Worm (Caenorhabditis elegans) whole organism, L2 larva: Measurements from ENCODE around the gene vab-1.

Experiments used
- ama-1 ChIP-seq: fragments of 150-350 bp; optimal IDR thresholded peaks from 2 replicates; lab custom pipeline; 2018; ENCODE audit warnings: inconsistent platforms
- ceh-16 ChIP-seq: fragments of 150-350 bp; optimal IDR thresholded peaks from 2 replicates; lab custom pipeline; 2014; ENCODE audit warnings: missing biosample characterization, missing genetic modification characterization
- fos-1 ChIP-seq: fragments of 150-350 bp; optimal IDR thresholded peaks from 2 replicates; lab custom pipeline; 2014; ENCODE audit warnings: missing biosample characterization, missing genetic modification characterization
- lin-13 ChIP-seq: fragments of 150-350 bp; optimal IDR thresholded peaks from 2 replicates; lab custom pipeline; 2014; ENCODE audit warnings: missing biosample characterization, missing genetic modification reagents, missing genetic modification characterization
- nhr-23 ChIP-seq: fragments of 150-350 bp; optimal IDR thresholded peaks from 2 replicates; lab custom pipeline; 2014; ENCODE audit warnings: missing biosample characterization, missing genetic modification reagents, missing genetic modification characterization
- nhr-6 ChIP-seq: fragments of 150-350 bp; optimal IDR thresholded peaks from 2 replicates; lab custom pipeline; 2014; ENCODE audit warnings: missing biosample characterization, missing genetic modification characterization
- skn-1 ChIP-seq: sonication (generic microtip); optimal IDR thresholded peaks from 2 replicates; lab custom pipeline; 2017; ENCODE audit warnings: missing biosample characterization, missing genetic modification characterization
- unc-39 ChIP-seq: fragments of 150-350 bp; optimal IDR thresholded peaks from 2 replicates; lab custom pipeline; 2014; ENCODE audit warnings: missing biosample characterization, missing genetic modification characterization
- zag-1 ChIP-seq: fragments of 150-350 bp; optimal IDR thresholded peaks from 2 replicates; lab custom pipeline; 2014; ENCODE audit warnings: missing biosample characterization, missing genetic modification characterization
- ztf-11 ChIP-seq: sonication (generic microtip); optimal IDR thresholded peaks from 2 replicates; lab custom pipeline; 2017; ENCODE audit warnings: missing biosample characterization, missing genetic modification characterization
- ztf-4 ChIP-seq: fragments of 150-350 bp; optimal IDR thresholded peaks from 2 replicates; lab custom pipeline; 2014; ENCODE audit warnings: missing biosample characterization, missing genetic modification characterization

DNA sequence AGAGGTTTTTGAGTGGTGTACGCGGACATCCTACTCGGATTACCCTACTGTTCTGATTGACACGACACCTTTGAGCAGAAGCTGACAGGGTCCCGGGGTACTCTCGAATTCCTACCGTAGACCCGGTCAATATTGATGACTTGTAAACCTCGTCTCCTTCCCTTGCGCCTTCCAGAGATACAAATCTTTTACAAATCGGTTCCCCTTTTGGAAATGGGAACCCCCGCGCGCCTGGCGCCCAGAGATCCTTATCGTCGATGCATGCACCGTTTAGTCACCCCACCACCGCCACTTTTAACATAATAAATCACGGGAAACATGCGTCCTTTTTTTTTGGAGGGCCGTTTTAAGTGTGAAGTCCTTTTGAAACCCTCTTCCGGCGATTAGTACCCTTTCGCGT lies 1.3 kb downstream of the vab-1 start:
- TF ChIP-seq ceh-16 (peak; percentile 49), fos-1 (tag; lab: Kevin White, UChicago) (no peak), ztf-11 (no peak), skn-1 (tag; lab: Kevin White, UChicago) (no peak), zag-1 (tag; lab: Kevin White, UChicago) (no peak), lin-13 (GFP tag; lab: Kevin White, UChicago) (no peak), nhr-23 (tag; lab: Kevin White, UChicago) (no peak), unc-39 (tag; lab: Kevin White, UChicago) (no peak), ztf-4 (tag; lab: Kevin White, UChicago) (no peak), ama-1 (lab: Kevin White, UChicago) (no peak), nhr-6 (tag; lab: Kevin White, UChicago) (no peak)
